Fruit fly (Drosophila melanogaster) whole organism, embryonic: Measurements from ENCODE around the gene CG6847.
A peak's percentile ranks its signal among the peaks of the same experiment; 100 is the strongest.

Experiments used
- Aef1 ChIP-seq: fragments of 200-800 bp; sonication (Bioruptor generic); IDR thresholded peaks from 3 replicates; pipeline ENCODE4 v1.3.6; 2022; ENCODE audit warnings: missing biosample characterization, missing genetic modification characterization
- B-H1 ChIP-seq: fragments of 200-800 bp; sonication (Bioruptor generic); IDR thresholded peaks from 3 replicates; pipeline ENCODE4 v1.3.6; 2022; ENCODE audit warnings: missing biosample characterization, missing genetic modification characterization
- BtbVII ChIP-seq: fragments of 200-800 bp; sonication (Bioruptor generic); optimal IDR thresholded peaks from 3 replicates; lab custom pipeline; 2017; ENCODE audit warnings: missing biosample characterization, mild to moderate bottlenecking, missing genetic modification characterization
- CG10321 ChIP-seq: fragments of 200-800 bp; sonication (Bioruptor generic); IDR thresholded peaks from 2 replicates; pipeline ENCODE4 v1.3.6; 2022; ENCODE audit warnings: missing biosample characterization, missing genetic modification characterization
- CG15514 ChIP-seq: fragments of 200-800 bp; sonication (Bioruptor generic); optimal IDR thresholded peaks from 3 replicates; lab custom pipeline; 2017; ENCODE audit warnings: missing biosample characterization, missing genetic modification characterization, mild to moderate bottlenecking, moderate library complexity, missing genetic modification reagents
- CG17802 ChIP-seq: fragments of 200-800 bp; sonication (Bioruptor generic); optimal IDR thresholded peaks from 2 replicates; lab custom pipeline; 2018; ENCODE audit warnings: missing biosample characterization, mild to moderate bottlenecking, missing genetic modification characterization, moderate library complexity
- CG2678 ChIP-seq: fragments of 200-800 bp; sonication (Bioruptor generic); optimal IDR thresholded peaks from 3 replicates; lab custom pipeline; 2019; ENCODE audit warnings: missing biosample characterization, mild to moderate bottlenecking, missing genetic modification characterization, moderate library complexity
- CG31224 ChIP-seq: fragments of 200-800 bp; sonication (Bioruptor generic); IDR thresholded peaks from 2 replicates; pipeline ENCODE4 v1.3.6; 2022; ENCODE audit warnings: missing biosample characterization, missing genetic modification characterization
- CG31441 ChIP-seq: fragments of 200-800 bp; sonication (Bioruptor generic); IDR thresholded peaks from 2 replicates; pipeline ENCODE4 v1.3.6; 2022; ENCODE audit warnings: missing biosample characterization, missing genetic modification characterization
- CG33557 ChIP-seq: fragments of 200-800 bp; sonication (Bioruptor generic); optimal IDR thresholded peaks from 2 replicates; lab custom pipeline; 2019; ENCODE audit warnings: missing biosample characterization, mild to moderate bottlenecking, missing genetic modification characterization, moderate library complexity
- CG34376 ChIP-seq: fragments of 200-800 bp; sonication (Bioruptor generic); optimal IDR thresholded peaks from 2 replicates; lab custom pipeline; 2018; ENCODE audit warnings: missing biosample characterization, mild to moderate bottlenecking, missing genetic modification characterization
- CG34422 ChIP-seq: fragments of 200-800 bp; sonication (Bioruptor generic); IDR thresholded peaks from 3 replicates; pipeline ENCODE4 v1.3.6; 2022; ENCODE audit warnings: missing biosample characterization, missing genetic modification characterization
- CG4820 ChIP-seq: fragments of 200-800 bp; sonication (Bioruptor generic); optimal IDR thresholded peaks from 3 replicates; lab custom pipeline; 2016; ENCODE audit warnings: missing biosample characterization, missing genetic modification characterization
- CG6654 ChIP-seq: fragments of 200-800 bp; sonication (Bioruptor generic); optimal IDR thresholded peaks from 2 replicates; lab custom pipeline; 2017; ENCODE audit warnings: missing biosample characterization, mild to moderate bottlenecking, missing genetic modification characterization
- CG6683 ChIP-seq: fragments of 200-800 bp; sonication (Bioruptor generic); optimal IDR thresholded peaks from 2 replicates; lab custom pipeline; 2017; ENCODE audit warnings: missing biosample characterization, mild to moderate bottlenecking, missing genetic modification characterization, missing genetic modification reagents
- CG6813 ChIP-seq: fragments of 200-800 bp; sonication (Bioruptor generic); optimal IDR thresholded peaks from 2 replicates; lab custom pipeline; 2017; ENCODE audit warnings: missing biosample characterization, missing genetic modification characterization, mild to moderate bottlenecking, moderate library complexity, missing genetic modification reagents
- CG7963 ChIP-seq: fragments of 200-800 bp; sonication (Bioruptor generic); IDR thresholded peaks from 3 replicates; pipeline ENCODE4 v1.3.6; 2022; ENCODE audit warnings: missing biosample characterization, missing genetic modification characterization; ENCODE audit not compliant: partially characterized antibody
- CG8478 ChIP-seq: fragments of >200 bp; optimal IDR thresholded peaks from 2 replicates; lab custom pipeline; 2018
- Dad ChIP-seq: fragments of 200-800 bp; sonication (Bioruptor generic); optimal IDR thresholded peaks from 3 replicates; lab custom pipeline; 2016; ENCODE audit warnings: missing biosample characterization, missing genetic modification characterization
- Dip2 ChIP-seq: fragments of 200-800 bp; sonication (Bioruptor generic); IDR thresholded peaks from 2 replicates; pipeline ENCODE4 v1.3.6; 2022; ENCODE audit warnings: missing biosample characterization, missing genetic modification characterization
- Doc2 ChIP-seq: fragments of 200-800 bp; sonication (Bioruptor generic); IDR thresholded peaks from 2 replicates; pipeline ENCODE4 v1.3.6; 2022; ENCODE audit warnings: missing biosample characterization, missing genetic modification characterization
- Dp ChIP-seq: fragments of 200-800 bp; sonication (Bioruptor generic); optimal IDR thresholded peaks from 2 replicates; lab custom pipeline; 2018; ENCODE audit warnings: missing biosample characterization, mild to moderate bottlenecking, missing genetic modification characterization, moderate library complexity
- E2f1 ChIP-seq: fragments of 200-800 bp; sonication (Bioruptor generic); IDR thresholded peaks from 2 replicates; pipeline ENCODE4 v1.3.6; 2022; ENCODE audit warnings: missing biosample characterization, missing genetic modification characterization
- E2f2 ChIP-seq: fragments of 200-800 bp; sonication (Bioruptor generic); IDR thresholded peaks from 2 replicates; pipeline ENCODE4 v1.3.6; 2022; ENCODE audit warnings: missing biosample characterization, missing genetic modification characterization
- Ets97D ChIP-seq: fragments of 200-800 bp; sonication (Bioruptor generic); optimal IDR thresholded peaks from 3 replicates; lab custom pipeline; 2016; ENCODE audit warnings: missing biosample characterization, missing genetic modification characterization
- H15 ChIP-seq: fragments of 200-800 bp; sonication (Bioruptor generic); IDR thresholded peaks from 3 replicates; pipeline ENCODE4 v1.3.6; 2022; ENCODE audit warnings: missing biosample characterization, missing genetic modification characterization
- HmgD ChIP-seq: fragments of 200-800 bp; sonication (Bioruptor generic); optimal IDR thresholded peaks from 3 replicates; lab custom pipeline; 2016; ENCODE audit warnings: missing biosample characterization, missing genetic modification characterization
- NfI ChIP-seq: fragments of 200-800 bp; sonication (Bioruptor generic); optimal IDR thresholded peaks from 3 replicates; lab custom pipeline; 2018; ENCODE audit warnings: missing biosample characterization, mild to moderate bottlenecking, missing genetic modification characterization, moderate library complexity
- Vsx1 ChIP-seq: fragments of 200-800 bp; sonication (Bioruptor generic); optimal IDR thresholded peaks from 2 replicates; lab custom pipeline; 2017; ENCODE audit warnings: missing biosample characterization, mild to moderate bottlenecking, missing genetic modification characterization, missing genetic modification reagents
- ac ChIP-seq: fragments of 200-800 bp; sonication (Bioruptor generic); optimal IDR thresholded peaks from 3 replicates; lab custom pipeline; 2017; ENCODE audit warnings: missing biosample characterization, mild to moderate bottlenecking, missing genetic modification characterization
- bcd ChIP-seq: fragments of 200-800 bp; sonication (Bioruptor generic); optimal IDR thresholded peaks from 2 replicates; lab custom pipeline; 2017; ENCODE audit warnings: missing biosample characterization, mild to moderate bottlenecking, missing genetic modification characterization
- caup ChIP-seq: fragments of 200-800 bp; sonication (Bioruptor generic); optimal IDR thresholded peaks from 3 replicates; lab custom pipeline; 2017; ENCODE audit warnings: missing biosample characterization, mild to moderate bottlenecking, missing genetic modification characterization, moderate library complexity; ENCODE audit not compliant: severe bottlenecking
- crol ChIP-seq: fragments of 200-800 bp; sonication (Bioruptor generic); IDR thresholded peaks from 2 replicates; pipeline ENCODE4 v1.3.6; 2022; ENCODE audit warnings: missing biosample characterization, missing genetic modification characterization
- dm ChIP-seq: fragments of 200-800 bp; sonication (Bioruptor generic); optimal IDR thresholded peaks from 3 replicates; lab custom pipeline; 2016; ENCODE audit warnings: missing biosample characterization, missing genetic modification characterization
- ems ChIP-seq: fragments of 200-800 bp; sonication (Bioruptor generic); optimal IDR thresholded peaks from 3 replicates; lab custom pipeline; 2016; ENCODE audit warnings: missing biosample characterization, missing genetic modification characterization
- esg ChIP-seq: fragments of 200-800 bp; sonication (Bioruptor generic); conservative IDR thresholded peaks from 2 replicates; pipeline ENCODE4 v1.3.6; 2022; ENCODE audit warnings: missing biosample characterization, missing genetic modification characterization
- fd102C ChIP-seq: fragments of 200-800 bp; sonication (Bioruptor generic); optimal IDR thresholded peaks from 2 replicates; lab custom pipeline; 2018; ENCODE audit warnings: missing biosample characterization, mild to moderate bottlenecking, missing genetic modification characterization, moderate library complexity
- fd3F ChIP-seq: fragments of 200-800 bp; sonication (Bioruptor generic); optimal IDR thresholded peaks from 2 replicates; lab custom pipeline; 2018; ENCODE audit warnings: missing biosample characterization, mild to moderate bottlenecking, missing genetic modification characterization, moderate library complexity
- gt ChIP-seq: fragments of 200-800 bp; sonication (Bioruptor generic); IDR thresholded peaks from 2 replicates; pipeline ENCODE4 v1.3.6; 2022; ENCODE audit warnings: missing biosample characterization, missing genetic modification characterization
- her ChIP-seq: fragments of 200-800 bp; sonication (Bioruptor generic); optimal IDR thresholded peaks from 2 replicates; lab custom pipeline; 2016; ENCODE audit warnings: missing biosample characterization, missing genetic modification characterization
- inv ChIP-seq: fragments of 200-800 bp; sonication (Bioruptor generic); IDR thresholded peaks from 2 replicates; pipeline ENCODE4 v1.3.6; 2022; ENCODE audit warnings: missing biosample characterization, missing genetic modification characterization; ENCODE audit not compliant: partially characterized antibody
- jumu ChIP-seq: fragments of 200-800 bp; sonication (Bioruptor generic); optimal IDR thresholded peaks from 3 replicates; lab custom pipeline; 2016; ENCODE audit warnings: missing biosample characterization, missing genetic modification characterization
- lab ChIP-seq: fragments of 200-800 bp; sonication (Bioruptor generic); optimal IDR thresholded peaks from 3 replicates; lab custom pipeline; 2017; ENCODE audit warnings: missing biosample characterization, missing genetic modification characterization, mild to moderate bottlenecking, moderate library complexity, missing genetic modification reagents
- luna ChIP-seq: fragments of 200-800 bp; sonication (Bioruptor generic); optimal IDR thresholded peaks from 2 replicates; lab custom pipeline; 2016; ENCODE audit warnings: missing biosample characterization, missing genetic modification characterization
- mirr ChIP-seq: fragments of 200-800 bp; sonication (Bioruptor generic); optimal IDR thresholded peaks from 3 replicates; lab custom pipeline; 2018; ENCODE audit warnings: missing biosample characterization, mild to moderate bottlenecking, missing genetic modification characterization
- otp ChIP-seq: fragments of 200-800 bp; sonication (Bioruptor generic); IDR thresholded peaks from 3 replicates; pipeline ENCODE4, ENCODE4 v1.3.6; 2022; ENCODE audit warnings: missing biosample characterization, missing genetic modification characterization
- pzg ChIP-seq: fragments of 200-800 bp; sonication (Bioruptor generic); optimal IDR thresholded peaks from 3 replicates; lab custom pipeline; 2018; ENCODE audit warnings: missing biosample characterization, mild to moderate bottlenecking, missing genetic modification characterization, moderate library complexity
- slbo ChIP-seq: fragments of 200-800 bp; sonication (Bioruptor generic); IDR thresholded peaks from 2 replicates; pipeline ENCODE4 v1.3.6; 2022; ENCODE audit warnings: missing biosample characterization, missing genetic modification characterization
- sna ChIP-seq: fragments of 200-800 bp; sonication (Bioruptor generic); IDR thresholded peaks from 2 replicates; pipeline ENCODE4 v1.3.6; 2022; ENCODE audit warnings: missing biosample characterization, missing genetic modification characterization; ENCODE audit not compliant: partially characterized antibody
- wek ChIP-seq: fragments of 200-800 bp; sonication (Bioruptor generic); optimal IDR thresholded peaks from 3 replicates; lab custom pipeline; 2018; ENCODE audit warnings: missing biosample characterization, mild to moderate bottlenecking, missing genetic modification characterization, moderate library complexity
- wor ChIP-seq: fragments of 200-800 bp; sonication (Bioruptor generic); IDR thresholded peaks from 2 replicates; pipeline ENCODE4 v1.3.6; 2022; ENCODE audit warnings: missing biosample characterization, missing genetic modification characterization
- zfh1 ChIP-seq: fragments of 200-800 bp; sonication (Bioruptor generic); IDR thresholded peaks from 3 replicates; pipeline ENCODE4 v1.3.6; 2022; ENCODE audit warnings: missing biosample characterization, missing genetic modification characterization

Gene CG6847

DNA sequence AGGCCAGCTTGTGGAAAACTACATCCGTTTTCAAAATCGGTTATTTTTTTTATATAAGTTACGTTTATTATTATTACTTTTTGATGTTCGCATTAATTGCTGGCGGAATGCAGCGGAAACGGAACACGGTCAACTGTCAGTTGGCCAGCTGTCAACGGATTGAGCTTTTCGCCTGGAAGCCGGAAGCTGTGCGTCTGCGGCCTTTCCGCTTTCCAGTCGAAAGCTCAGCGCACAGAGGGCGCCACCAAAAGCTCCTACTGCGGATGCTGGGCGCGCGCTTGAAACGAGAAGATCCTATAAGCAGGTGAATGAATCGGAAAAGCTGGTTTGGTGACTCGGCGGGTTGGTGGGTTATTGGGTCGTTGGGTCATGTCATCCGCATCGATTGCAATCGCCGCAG, 56.9 kb downstream of the CG6847 start (continued):
- no peak for TF ChIP-seq bcd (GFP tag; lab: Kevin White, UChicago)
- TF ChIP-seq CG31441: no peak
- TF ChIP-seq slbo (GFP tag; lab: Robert Waterston, UW): no peak; the same call in 1 of the 2 replicates
- TF ChIP-seq sna: no peak
- no peak for TF ChIP-seq fd3F (GFP tag; lab: Kevin White, UChicago)
- TF ChIP-seq her (GFP tag; lab: Kevin White, UChicago): no peak
- TF ChIP-seq CG31224 (GFP tag; lab: Robert Waterston, UW): no peak
- no peak for TF ChIP-seq ac (GFP tag; lab: Kevin White, UChicago)
- TF ChIP-seq inv (GFP tag; lab: Robert Waterston, UW): no peak
- TF ChIP-seq jumu (GFP tag; lab: Kevin White, UChicago): no peak
- TF ChIP-seq lab: peak; percentile 50
- TF ChIP-seq Ets97D (GFP tag; lab: Kevin White, UChicago): peak; percentile 56
- no peak for TF ChIP-seq CG33557 (GFP tag; lab: Kevin White, UChicago)
- TF ChIP-seq Dip2 (GFP tag; lab: Robert Waterston, UW): no peak
- no peak for TF ChIP-seq CG34422
- TF ChIP-seq luna (GFP tag; lab: Kevin White, UChicago): no peak
- TF ChIP-seq ems (GFP tag; lab: Kevin White, UChicago): no peak
- peak; percentile 13 for TF ChIP-seq Dp
- TF ChIP-seq CG7963 (GFP tag; lab: Robert Waterston, UW): no peak
- no peak for TF ChIP-seq gt (GFP tag; lab: Robert Waterston, UW)
- TF ChIP-seq mirr (GFP tag; lab: Kevin White, UChicago): no peak
- no peak for TF ChIP-seq E2f1 (GFP tag; lab: Robert Waterston, UW)
- no peak for TF ChIP-seq wek (GFP tag; lab: Kevin White, UChicago)
- TF ChIP-seq CG4820 (GFP tag; lab: Kevin White, UChicago): no peak
- TF ChIP-seq E2f2 (GFP tag; lab: Robert Waterston, UW): peak; percentile 28; the same call in 1 of the 2 replicates
- TF ChIP-seq HmgD (GFP tag; lab: Kevin White, UChicago): no peak
- TF ChIP-seq CG17802 (tag; lab: Kevin White, UChicago): no peak
- TF ChIP-seq CG6683: no peak
- TF ChIP-seq fd102C (GFP tag; lab: Kevin White, UChicago): no peak
- peak; percentile 8 for TF ChIP-seq pzg (GFP tag; lab: Kevin White, UChicago)
- no peak for TF ChIP-seq Vsx1 (GFP tag; lab: Kevin White, UChicago)
- TF ChIP-seq crol (GFP tag; lab: Robert Waterston, UW): no peak
- no peak for TF ChIP-seq CG2678
- no peak for TF ChIP-seq esg (GFP tag; lab: Robert Waterston, UW)
- TF ChIP-seq CG10321 (GFP tag; lab: Robert Waterston, UW): no peak
- TF ChIP-seq CG6813 (GFP tag; lab: Kevin White, UChicago): no peak
- no peak for TF ChIP-seq Dad (GFP tag; lab: Kevin White, UChicago)
- TF ChIP-seq otp (GFP tag; lab: Robert Waterston, UW): no peak
- peak; percentile 36 for TF ChIP-seq caup (GFP tag; lab: Kevin White, UChicago)
- TF ChIP-seq wor (GFP tag; lab: Robert Waterston, UW): no peak
- peak; percentile 26 for TF ChIP-seq NfI
- peak; percentile 3 for TF ChIP-seq CG34376 (GFP tag; lab: Kevin White, UChicago)
- TF ChIP-seq H15 (GFP tag; lab: Robert Waterston, UW): 0 out of 3 replicates have a peak, but pooled peaks have one; percentile 19
- TF ChIP-seq Aef1: no peak
- no peak for TF ChIP-seq Doc2 (GFP tag; lab: Robert Waterston, UW)
- TF ChIP-seq CG6654 (GFP tag; lab: Kevin White, UChicago): no peak
- TF ChIP-seq B-H1: no peak
- TF ChIP-seq dm: no peak
- TF ChIP-seq zfh1 (GFP tag; lab: Robert Waterston, UW): no peak
- TF ChIP-seq CG8478 (lab: Kevin White, UChicago): no peak
- TF ChIP-seq CG15514 (GFP tag; lab: Kevin White, UChicago): peak; percentile 41
- no peak for TF ChIP-seq BtbVII (GFP tag; lab: Kevin White, UChicago)
- TF ChIP-seq, all 482 proteins: peak for 20
